Fruit fly (Drosophila melanogaster) whole organism, embryonic: ENCODE measurements around the gene dati.
A peak's percentile ranks its signal among the peaks of the same experiment; 100 is the strongest.

ENCODE experiments used
- Ada2b ChIP-seq: fragments of 200-800 bp; sonication (Bioruptor generic); IDR thresholded peaks from 2 replicates; pipeline ENCODE4 v1.3.6; 2022; ENCODE audit warnings: missing biosample characterization, missing genetic modification characterization
- Atf-2 ChIP-seq: fragments of 200-800 bp; sonication (Bioruptor generic); optimal IDR thresholded peaks from 2 replicates; lab custom pipeline; 2016; ENCODE audit warnings: missing biosample characterization, missing genetic modification characterization
- Bgb ChIP-seq: fragments of 200-800 bp; sonication (Bioruptor generic); IDR thresholded peaks from 2 replicates; pipeline ENCODE4 v1.3.6; 2022; ENCODE audit warnings: missing biosample characterization, missing genetic modification characterization; ENCODE audit not compliant: partially characterized antibody
- CG10147 ChIP-seq: fragments of 200-800 bp; sonication (Bioruptor generic); optimal IDR thresholded peaks from 2 replicates; lab custom pipeline; 2019; ENCODE audit warnings: missing biosample characterization, mild to moderate bottlenecking, missing genetic modification characterization, moderate library complexity
- CG1024 ChIP-seq: fragments of 200-800 bp; sonication (Bioruptor generic); IDR thresholded peaks from 2 replicates; pipeline ENCODE4 v1.3.6; 2022; ENCODE audit warnings: missing biosample characterization, missing genetic modification characterization
- CG1603 ChIP-seq: fragments of 200-800 bp; sonication (Bioruptor generic); optimal IDR thresholded peaks from 2 replicates; lab custom pipeline; 2019; ENCODE audit warnings: missing biosample characterization, mild to moderate bottlenecking, missing genetic modification characterization, moderate library complexity
- CG16863 ChIP-seq: fragments of 200-800 bp; sonication (Bioruptor generic); optimal IDR thresholded peaks from 3 replicates; lab custom pipeline; 2016; ENCODE audit warnings: missing biosample characterization, missing genetic modification characterization
- CG2678 ChIP-seq: fragments of 200-800 bp; sonication (Bioruptor generic); optimal IDR thresholded peaks from 3 replicates; lab custom pipeline; 2019; ENCODE audit warnings: missing biosample characterization, mild to moderate bottlenecking, missing genetic modification characterization, moderate library complexity
- CG2712 ChIP-seq: fragments of 200-800 bp; optimal IDR thresholded peaks from 3 replicates; lab custom pipeline; 2019; ENCODE audit warnings: missing biosample characterization, mild to moderate bottlenecking, missing genetic modification characterization, moderate library complexity
- CG31441 ChIP-seq: fragments of 200-800 bp; sonication (Bioruptor generic); IDR thresholded peaks from 2 replicates; pipeline ENCODE4 v1.3.6; 2022; ENCODE audit warnings: missing biosample characterization, missing genetic modification characterization
- CG32532 ChIP-seq: fragments of 200-800 bp; sonication (Bioruptor generic); IDR thresholded peaks from 2 replicates; pipeline ENCODE4 v1.3.6; 2022; ENCODE audit warnings: missing biosample characterization, missing genetic modification characterization
- CG3726 ChIP-seq: fragments of 200-800 bp; sonication (Bioruptor generic); IDR thresholded peaks from 3 replicates; pipeline ENCODE4, ENCODE4 v1.3.6; 2022; ENCODE audit warnings: missing biosample characterization, missing genetic modification characterization
- CG5245 ChIP-seq: fragments of 200-800 bp; sonication (Bioruptor generic); optimal IDR thresholded peaks from 3 replicates; lab custom pipeline; 2016; ENCODE audit warnings: missing biosample characterization, missing genetic modification characterization
- CG7839 ChIP-seq: fragments of 200-800 bp; sonication (Bioruptor generic); optimal IDR thresholded peaks from 3 replicates; lab custom pipeline; 2018; ENCODE audit warnings: missing biosample characterization, mild to moderate bottlenecking, missing genetic modification characterization, moderate library complexity
- CG8281 ChIP-seq: fragments of 200-800 bp; sonication (Bioruptor generic); optimal IDR thresholded peaks from 2 replicates; lab custom pipeline; 2018; ENCODE audit warnings: missing biosample characterization, mild to moderate bottlenecking, missing genetic modification characterization, moderate library complexity
- CG8388 ChIP-seq: fragments of 200-800 bp; sonication (Bioruptor generic); optimal IDR thresholded peaks from 2 replicates; lab custom pipeline; 2019; ENCODE audit warnings: missing biosample characterization, mild to moderate bottlenecking, missing genetic modification characterization, moderate library complexity
- CG8944 ChIP-seq: fragments of 200-800 bp; sonication (Bioruptor generic); optimal IDR thresholded peaks from 3 replicates; lab custom pipeline; 2016; ENCODE audit warnings: missing biosample characterization, missing genetic modification characterization
- CG9609 ChIP-seq: fragments of 200-800 bp; sonication (Bioruptor generic); optimal IDR thresholded peaks from 3 replicates; lab custom pipeline; 2016; ENCODE audit warnings: missing biosample characterization, missing genetic modification characterization
- CkIIα-i1 ChIP-seq: fragments of 200-800 bp; sonication (Bioruptor generic); IDR thresholded peaks from 2 replicates; pipeline ENCODE4 v1.3.6; 2022; ENCODE audit warnings: missing biosample characterization, missing genetic modification characterization
- D19A ChIP-seq: fragments of 200-800 bp; optimal IDR thresholded peaks from 3 replicates; lab custom pipeline; 2019; ENCODE audit warnings: missing biosample characterization, mild to moderate bottlenecking, missing genetic modification characterization, moderate library complexity
- Deaf1 ChIP-seq: fragments of 200-800 bp; optimal IDR thresholded peaks from 3 replicates; lab custom pipeline; 2019; ENCODE audit warnings: missing biosample characterization, mild to moderate bottlenecking, missing genetic modification characterization, moderate library complexity
- Dip3 ChIP-seq: fragments of 200-800 bp; sonication (Bioruptor generic); optimal IDR thresholded peaks from 3 replicates; lab custom pipeline; 2016; ENCODE audit warnings: missing biosample characterization, missing genetic modification characterization
- HLH4C ChIP-seq: fragments of 200-800 bp; sonication (Bioruptor generic); IDR thresholded peaks from 3 replicates; pipeline ENCODE4 v1.3.6; 2022; ENCODE audit warnings: missing biosample characterization, missing genetic modification characterization; ENCODE audit not compliant: partially characterized antibody
- HLH54F ChIP-seq: fragments of 200-800 bp; sonication (Bioruptor generic); optimal IDR thresholded peaks from 3 replicates; lab custom pipeline; 2016; ENCODE audit warnings: missing biosample characterization, missing genetic modification characterization
- MESR4 ChIP-seq: fragments of 200-800 bp; sonication (Bioruptor generic); optimal IDR thresholded peaks from 2 replicates; lab custom pipeline; 2018; ENCODE audit warnings: missing biosample characterization, mild to moderate bottlenecking, missing genetic modification characterization, moderate library complexity
- Max ChIP-seq: fragments of 200-800 bp; sonication (Bioruptor generic); optimal IDR thresholded peaks from 2 replicates; lab custom pipeline; 2016; ENCODE audit warnings: missing biosample characterization, mild to moderate bottlenecking, missing genetic modification characterization
- Med ChIP-seq: fragments of 200-800 bp; sonication (Bioruptor generic); peaks from one replicate; lab custom pipeline; 2016; ENCODE audit warnings: missing biosample characterization, missing genetic modification characterization, mild to moderate bottlenecking, inconsistent platforms, moderate library complexity
- NC2α ChIP-seq: fragments of 200-800 bp; sonication (Bioruptor generic); optimal IDR thresholded peaks from 2 replicates; lab custom pipeline; 2016; ENCODE audit warnings: missing biosample characterization, missing genetic modification characterization
- Pdp1 ChIP-seq, 2 experiments: fragments of 200-800 bp; sonication (Bioruptor generic); optimal IDR thresholded peaks; 3 replicates each; lab custom pipeline; 2016; ENCODE audit warnings: missing biosample characterization in 2 of 2, missing genetic modification characterization in 2 of 2, mild to moderate bottlenecking in 1 of 2, moderate library complexity in 1 of 2
- Scr ChIP-seq: fragments of 200-800 bp; sonication (Bioruptor generic); IDR thresholded peaks from 2 replicates; pipeline ENCODE4 v1.3.6; 2022; ENCODE audit warnings: missing biosample characterization, missing genetic modification characterization; ENCODE audit not compliant: partially characterized antibody
- Vsx1 ChIP-seq: fragments of 200-800 bp; sonication (Bioruptor generic); optimal IDR thresholded peaks from 2 replicates; lab custom pipeline; 2017; ENCODE audit warnings: missing biosample characterization, mild to moderate bottlenecking, missing genetic modification characterization, missing genetic modification reagents
- al ChIP-seq: fragments of 200-800 bp; sonication (Bioruptor generic); IDR thresholded peaks from 2 replicates; pipeline ENCODE4 v1.3.6; 2022; ENCODE audit warnings: missing biosample characterization, missing genetic modification characterization
- ato ChIP-seq: fragments of 200-800 bp; sonication (Bioruptor generic); IDR thresholded peaks from 2 replicates; pipeline ENCODE4 v1.3.6; 2022; ENCODE audit warnings: missing biosample characterization, missing genetic modification characterization; ENCODE audit not compliant: partially characterized antibody
- cato ChIP-seq: fragments of 200-800 bp; sonication (Bioruptor generic); optimal IDR thresholded peaks from 2 replicates; lab custom pipeline; 2016; ENCODE audit warnings: missing biosample characterization, missing genetic modification characterization, borderline replicate concordance
- crp ChIP-seq, 2 experiments: fragments of 200-800 bp; sonication (Bioruptor generic); optimal IDR thresholded peaks; 2 replicates in 1 of 2; 3 replicates in 1 of 2; lab custom pipeline; 2017; ENCODE audit warnings: missing biosample characterization in 2 of 2, missing genetic modification characterization in 2 of 2, mild to moderate bottlenecking in 1 of 2, moderate library complexity in 1 of 2
- hb ChIP-seq: fragments of 200-800 bp; sonication (Bioruptor generic); IDR thresholded peaks from 3 replicates; pipeline ENCODE4 v1.3.6; 2022; ENCODE audit warnings: missing biosample characterization, missing genetic modification characterization; ENCODE audit not compliant: partially characterized antibody
- hbn ChIP-seq: fragments of 200-800 bp; sonication (Bioruptor generic); IDR thresholded peaks from 2 replicates; pipeline ENCODE4 v1.3.6; 2022; ENCODE audit warnings: missing biosample characterization, missing genetic modification characterization; ENCODE audit not compliant: partially characterized antibody
- inv ChIP-seq: fragments of 200-800 bp; sonication (Bioruptor generic); IDR thresholded peaks from 2 replicates; pipeline ENCODE4 v1.3.6; 2022; ENCODE audit warnings: missing biosample characterization, missing genetic modification characterization; ENCODE audit not compliant: partially characterized antibody
- kay ChIP-seq: fragments of 200-800 bp; sonication (Bioruptor generic); optimal IDR thresholded peaks from 2 replicates; lab custom pipeline; 2016; ENCODE audit warnings: missing biosample characterization, missing genetic modification characterization
- maf-S ChIP-seq: fragments of 200-800 bp; sonication (Bioruptor generic); optimal IDR thresholded peaks from 2 replicates; lab custom pipeline; 2016; ENCODE audit warnings: missing biosample characterization, missing genetic modification characterization
- nau ChIP-seq: fragments of 200-800 bp; sonication (Bioruptor generic); optimal IDR thresholded peaks from 3 replicates; lab custom pipeline; 2017; ENCODE audit warnings: missing biosample characterization, mild to moderate bottlenecking, missing genetic modification characterization, missing genetic modification reagents
- nerfin-2 ChIP-seq: fragments of 200-800 bp; sonication (Bioruptor generic); IDR thresholded peaks from 2 replicates; pipeline ENCODE4 v1.3.6; 2022; ENCODE audit warnings: missing biosample characterization, missing genetic modification characterization; ENCODE audit not compliant: partially characterized antibody
- org-1 ChIP-seq: fragments of 200-800 bp; sonication (Bioruptor generic); optimal IDR thresholded peaks from 2 replicates; lab custom pipeline; 2017; ENCODE audit warnings: missing biosample characterization, missing genetic modification characterization
- pho ChIP-seq: fragments of 200-800 bp; sonication (Bioruptor generic); optimal IDR thresholded peaks from 2 replicates; lab custom pipeline; 2016; ENCODE audit warnings: missing biosample characterization, missing genetic modification characterization
- pzg ChIP-seq: fragments of 200-800 bp; sonication (Bioruptor generic); optimal IDR thresholded peaks from 3 replicates; lab custom pipeline; 2018; ENCODE audit warnings: missing biosample characterization, mild to moderate bottlenecking, missing genetic modification characterization, moderate library complexity
- sens ChIP-seq: fragments of 200-800 bp; sonication (Bioruptor generic); peaks from one replicate; lab custom pipeline; 2016; ENCODE audit warnings: missing biosample characterization, missing genetic modification characterization
- ssp ChIP-seq: fragments of 200-800 bp; sonication (Bioruptor generic); IDR thresholded peaks from 2 replicates; pipeline ENCODE4 v1.3.6; 2022; ENCODE audit warnings: missing biosample characterization, missing genetic modification characterization
- sug ChIP-seq: fragments of 200-800 bp; optimal IDR thresholded peaks from 2 replicates; lab custom pipeline; 2019; ENCODE audit warnings: missing biosample characterization, mild to moderate bottlenecking, missing genetic modification characterization, moderate library complexity

The dati gene

dm6 chr4:358093-358929 is 37.1 kb downstream of the dati start, which contains the start of gene PMCA (continued):
- TF ChIP-seq Scr (GFP tag; lab: Robert Waterston, UW) (peak; percentile 84), pho (GFP tag; lab: Kevin White, UChicago) (no peak), CG9609 (no peak), nerfin-2 (GFP tag; lab: Robert Waterston, UW) (peak; percentile 54; the same call in 1 of the 2 replicates), CG1024 (GFP tag; lab: Robert Waterston, UW) (peak; percentile 55; the same call in 1 of the 2 replicates), Bgb (GFP tag; lab: Robert Waterston, UW) (peak; percentile 83), hbn (peak; percentile 67), CG7839 (no peak), D19A (tag; lab: Kevin White, UChicago) (no peak), nau (GFP tag; lab: Kevin White, UChicago) (no peak), CG2678 (tag; lab: Kevin White, UChicago) (no peak), CG16863 (GFP tag; lab: Kevin White, UChicago) (no peak), Deaf1 (tag; lab: Kevin White, UChicago) (no peak), al (GFP tag; lab: Robert Waterston, UW) (no peak), CG32532 (GFP tag; lab: Robert Waterston, UW) (no peak), HLH4C (peak; percentile 76), Pdp1 (GFP tag; optimal IDR thresholded peaks at IDR 0.05; lab: Kevin White, UChicago) (peak in 1 of 2 experiments; percentile 99), CkIIα-i1 (GFP tag; lab: Robert Waterston, UW) (no peak), sens (peak; percentile 55), hb (GFP tag; lab: Robert Waterston, UW) (no peak), MESR4 (GFP tag; lab: Kevin White, UChicago) (peak; percentile 92), ssp (GFP tag; lab: Robert Waterston, UW) (no peak), crp (GFP tag; optimal IDR thresholded peaks at IDR 0.05; lab: Kevin White, UChicago) (peak in 1 of 2 experiments; percentile 39), sug (tag; lab: Kevin White, UChicago) (peak; percentile 35), pzg (peak; percentile 61), CG5245 (GFP tag; lab: Kevin White, UChicago) (no peak), Ada2b (GFP tag; lab: Robert Waterston, UW) (no peak), CG8281 (tag; lab: Kevin White, UChicago) (no peak), HLH54F (GFP tag; lab: Kevin White, UChicago) (no peak), ato (0 out of 2 replicates have a peak, but pooled peaks have one; percentile 60), CG8388 (GFP tag; lab: Kevin White, UChicago) (no peak), kay (no peak), CG2712 (tag; lab: Kevin White, UChicago) (no peak), CG8944 (GFP tag; lab: Kevin White, UChicago) (no peak), org-1 (GFP tag; lab: Kevin White, UChicago) (no peak), CG1603 (tag; lab: Kevin White, UChicago) (peak; percentile 39), inv (GFP tag; lab: Robert Waterston, UW) (peak; percentile 75), CG10147 (no peak), maf-S (no peak), NC2α (GFP tag; lab: Kevin White, UChicago) (no peak), Atf-2 (no peak), Dip3 (no peak), CG31441 (GFP tag; lab: Robert Waterston, UW) (no peak), Med (GFP tag; lab: Kevin White, UChicago) (peak; percentile 69), cato (GFP tag; lab: Kevin White, UChicago) (no peak), CG3726 (no peak), Max (GFP tag; lab: Kevin White, UChicago) (no peak), Vsx1 (GFP tag; lab: Kevin White, UChicago) (no peak)
